Worm (Caenorhabditis elegans): ENCODE data around the gene sphk-1.

The sphk-1 gene

ce11 chrII:8679799-8680198, 21.7 kb downstream of the sphk-1 start:
- TF ChIP-seq D2030.7 (GFP tag; IDR thresholded peaks at IDR 0.05) (no peak), nhr-80 (tag; optimal IDR thresholded peaks at IDR 0.05) (peak; percentile 8), T26A5.8 (tag; optimal IDR thresholded peaks at IDR 0.05) (no peak)

- no peak for TF ChIP-seq pbrm-1 (GFP tag; IDR thresholded peaks at IDR 0.05)
- no peak for TF ChIP-seq nfya-2 (GFP tag; IDR thresholded peaks at IDR 0.05)
- TF ChIP-seq ceh-58 (GFP tag; IDR thresholded peaks at IDR 0.05), result no peak
- no peak for TF ChIP-seq egrh-3 (GFP tag; IDR thresholded peaks at IDR 0.05)
- TF ChIP-seq cebp-1 (GFP tag; IDR thresholded peaks at IDR 0.05), result peak; percentile 61; the same call in 1 of the 2 replicates
- peak; percentile 96 for TF ChIP-seq cebp-1 (tag; optimal IDR thresholded peaks at IDR 0.05)
- no peak for TF ChIP-seq lin-54 (GFP tag; optimal IDR thresholded peaks at IDR 0.05)
- TF ChIP-seq sdz-38 (tag; optimal IDR thresholded peaks at IDR 0.05), result no peak
These were observed 26.1 kb downstream of the sphk-1 start for ce11 chrII:8675369-8675768.

ce11 chrII:8670835-8671234, 30.6 kb downstream of the sphk-1 start:
- TF ChIP-seq B0261.1 (tag; optimal IDR thresholded peaks at IDR 0.05), result no peak
- TF ChIP-seq mcd-1 (GFP tag; IDR thresholded peaks at IDR 0.05), result no peak
- TF ChIP-seq him-1 (tag; optimal IDR thresholded peaks at IDR 0.05), result peak; percentile 47
- TF ChIP-seq egl-18 (GFP tag; IDR thresholded peaks at IDR 0.05), result no peak
- TF ChIP-seq madf-8 (GFP tag; conservative IDR thresholded peaks at IDR 0.05), result no peak
- no peak for TF ChIP-seq ztf-3 (GFP tag; optimal IDR thresholded peaks at IDR 0.05)
- TF ChIP-seq Y56A3A.18 (GFP tag; IDR thresholded peaks at IDR 0.05), result no peak
- TF ChIP-seq xnd-1 (tag; optimal IDR thresholded peaks at IDR 0.05), result no peak
- TF ChIP-seq ztf-18 (tag; optimal IDR thresholded peaks at IDR 0.05), result no peak
- TF ChIP-seq dox-1 (GFP tag; IDR thresholded peaks at IDR 0.05), result no peak
- no peak for TF ChIP-seq lag-1 (GFP tag; IDR thresholded peaks at IDR 0.05)
- TF ChIP-seq tbx-9 (tag; optimal IDR thresholded peaks at IDR 0.05; ENCODE audit: borderline replicate concordance), result no peak
- TF ChIP-seq nhr-120 (GFP tag; IDR thresholded peaks at IDR 0.05), result no peak
- TF ChIP-seq madf-10 (tag; optimal IDR thresholded peaks at IDR 0.05), result no peak
- TF ChIP-seq ceh-40 (GFP tag; IDR thresholded peaks at IDR 0.05), result no peak
- no peak for TF ChIP-seq nfyb-1 (GFP tag; IDR thresholded peaks at IDR 0.05)
- TF ChIP-seq hmg-1.2 (GFP tag; IDR thresholded peaks at IDR 0.05), result no peak; the same call in 1 of the 2 replicates
- peak; percentile 86 for TF ChIP-seq snpc-4 (GFP tag; optimal IDR thresholded peaks at IDR 0.05)
- peak; percentile 71 to 92 (median 90) for TF ChIP-seq snpc-4 (tag; optimal IDR thresholded peaks at IDR 0.05)
- no peak for TF ChIP-seq mel-28 (tag; optimal IDR thresholded peaks at IDR 0.05; ENCODE audit: borderline replicate concordance)
- no peak for TF ChIP-seq ama-1 (optimal IDR thresholded peaks at IDR 0.05)
- no peak for TF ChIP-seq ama-1 (GFP tag; optimal IDR thresholded peaks at IDR 0.05)
- TF ChIP-seq F55B11.4 (tag; optimal IDR thresholded peaks at IDR 0.05; ENCODE audit: borderline replicate concordance, insufficient read depth), result no peak
- no peak for TF ChIP-seq ets-4 (GFP tag; optimal IDR thresholded peaks at IDR 0.05)
- no peak for TF ChIP-seq hlh-12 (tag; optimal IDR thresholded peaks at IDR 0.05)
- TF ChIP-seq madf-6 (GFP tag; IDR thresholded peaks at IDR 0.05), result no peak; the same call in 1 of the 2 replicates
- TF ChIP-seq let-526 (GFP tag; IDR thresholded peaks at IDR 0.05), result no peak
- TF ChIP-seq cebp-1 (GFP tag; IDR thresholded peaks at IDR 0.05), result no peak
- no peak for TF ChIP-seq cebp-1 (tag; optimal IDR thresholded peaks at IDR 0.05)
- no peak for TF ChIP-seq aptf-3 (GFP tag; IDR thresholded peaks at IDR 0.05)
- TF ChIP-seq T26A5.8 (tag; optimal IDR thresholded peaks at IDR 0.05), result no peak
- TF ChIP-seq nhr-179 (tag; optimal IDR thresholded peaks at IDR 0.05), result no peak
- TF ChIP-seq B0336.3 (GFP tag; IDR thresholded peaks at IDR 0.05), result no peak
- no peak for TF ChIP-seq rcor-1 (GFP tag; IDR thresholded peaks at IDR 0.05)
- no peak for TF ChIP-seq F37B4.10 (GFP tag; IDR thresholded peaks at IDR 0.05)
- no peak for TF ChIP-seq Y95B8A.8 (GFP tag; IDR thresholded peaks at IDR 0.05)
- TF ChIP-seq lsl-1 (GFP tag; optimal IDR thresholded peaks at IDR 0.05), result peak; percentile 6
- TF ChIP-seq B0019.2 (GFP tag; conservative IDR thresholded peaks at IDR 0.05), result no peak
- TF ChIP-seq snpc-1.3 (tag; optimal IDR thresholded peaks at IDR 0.05; ENCODE audit: insufficient read depth), result peak; percentile 35
- TF ChIP-seq dpff-1 (tag; optimal IDR thresholded peaks at IDR 0.05), result no peak
